Fruit fly (Drosophila melanogaster) whole organism, embryonic: ENCODE results near the gene Tim8.

Experiments
- CG10209 ChIP-seq: fragments of 200-800 bp; sonication (Bioruptor generic); optimal IDR thresholded peaks from 3 replicates; lab custom pipeline; 2017; ENCODE audit warnings: missing biosample characterization, mild to moderate bottlenecking, missing genetic modification characterization, missing genetic modification reagents
- CG10267 ChIP-seq: fragments of 200-800 bp; sonication (Bioruptor generic); optimal IDR thresholded peaks from 2 replicates; lab custom pipeline; 2018; ENCODE audit warnings: missing biosample characterization, mild to moderate bottlenecking, missing genetic modification characterization, moderate library complexity
- CG10543 ChIP-seq: fragments of 200-800 bp; sonication (Bioruptor generic); optimal IDR thresholded peaks from 3 replicates; lab custom pipeline; 2017; ENCODE audit warnings: missing biosample characterization, mild to moderate bottlenecking, missing genetic modification characterization, moderate library complexity
- CG10654 ChIP-seq: fragments of 200-800 bp; sonication (Bioruptor generic); optimal IDR thresholded peaks from 2 replicates; lab custom pipeline; 2016; ENCODE audit warnings: missing biosample characterization, missing genetic modification characterization
- CG12769 ChIP-seq: fragments of 200-800 bp; sonication (Bioruptor generic); optimal IDR thresholded peaks from 2 replicates; lab custom pipeline; 2019; ENCODE audit warnings: missing biosample characterization, mild to moderate bottlenecking, missing genetic modification characterization, moderate library complexity
- CG14050 ChIP-seq: fragments of 200-800 bp; sonication (Bioruptor generic); IDR thresholded peaks from 3 replicates; pipeline ENCODE4 v1.3.6; 2022; ENCODE audit warnings: missing biosample characterization, missing genetic modification characterization
- CG15479 ChIP-seq: fragments of 200-800 bp; sonication (Bioruptor generic); optimal IDR thresholded peaks from 3 replicates; lab custom pipeline; 2019; ENCODE audit warnings: missing biosample characterization, mild to moderate bottlenecking, missing genetic modification characterization, moderate library complexity
- CG15696 ChIP-seq: fragments of 200-800 bp; sonication (Bioruptor generic); optimal IDR thresholded peaks from 2 replicates; lab custom pipeline; 2019; ENCODE audit warnings: missing biosample characterization, mild to moderate bottlenecking, missing genetic modification characterization, moderate library complexity
- CG1602 ChIP-seq: fragments of 200-800 bp; sonication (Bioruptor generic); optimal IDR thresholded peaks from 3 replicates; lab custom pipeline; 2016; ENCODE audit warnings: missing biosample characterization, missing genetic modification characterization
- CG17328 ChIP-seq: fragments of 200-800 bp; sonication (Bioruptor generic); IDR thresholded peaks from 2 replicates; pipeline ENCODE4 v1.3.6; 2022; ENCODE audit warnings: missing biosample characterization, missing genetic modification characterization
- CG17359 ChIP-seq: fragments of 200-800 bp; sonication (Bioruptor generic); optimal IDR thresholded peaks from 3 replicates; lab custom pipeline; 2018; ENCODE audit warnings: missing biosample characterization, mild to moderate bottlenecking, missing genetic modification characterization, moderate library complexity
- CG18476 ChIP-seq: fragments of 200-800 bp; sonication (Bioruptor generic); optimal IDR thresholded peaks from 2 replicates; lab custom pipeline; 2016; ENCODE audit warnings: missing biosample characterization, mild to moderate bottlenecking, missing genetic modification characterization
- CG18599 ChIP-seq: fragments of 200-800 bp; sonication (Bioruptor generic); optimal IDR thresholded peaks from 3 replicates; lab custom pipeline; 2017; ENCODE audit warnings: missing biosample characterization, missing genetic modification characterization, mild to moderate bottlenecking, moderate library complexity, missing genetic modification reagents
- CG7839 ChIP-seq: fragments of 200-800 bp; sonication (Bioruptor generic); optimal IDR thresholded peaks from 3 replicates; lab custom pipeline; 2018; ENCODE audit warnings: missing biosample characterization, mild to moderate bottlenecking, missing genetic modification characterization, moderate library complexity
- CG7987 ChIP-seq: fragments of 200-800 bp; sonication (Bioruptor generic); optimal IDR thresholded peaks from 2 replicates; lab custom pipeline; 2018; ENCODE audit warnings: missing biosample characterization, mild to moderate bottlenecking, missing genetic modification characterization, moderate library complexity
- CG8089 ChIP-seq: fragments of 200-800 bp; sonication (Bioruptor generic); optimal IDR thresholded peaks from 3 replicates; lab custom pipeline; 2016; ENCODE audit warnings: missing biosample characterization, missing genetic modification characterization
- CG8478 ChIP-seq: fragments of >200 bp; optimal IDR thresholded peaks from 2 replicates; lab custom pipeline; 2018
- CG9797 ChIP-seq: fragments of 200-800 bp; sonication (Bioruptor generic); optimal IDR thresholded peaks from 3 replicates; lab custom pipeline; 2018; ENCODE audit warnings: missing biosample characterization, mild to moderate bottlenecking, missing genetic modification characterization
- CG9932 ChIP-seq: fragments of 200-800 bp; sonication (Bioruptor generic); IDR thresholded peaks from 2 replicates; pipeline ENCODE4 v1.3.6; 2022; ENCODE audit warnings: missing biosample characterization, missing genetic modification characterization
- Camta ChIP-seq: fragments of 200-800 bp; sonication (Bioruptor generic); optimal IDR thresholded peaks from 2 replicates; lab custom pipeline; 2016; ENCODE audit warnings: missing biosample characterization, missing genetic modification characterization
- D ChIP-seq, 2 experiments: fragments of 200-800 bp in 1 of 2; fragments of >200 bp in 1 of 2; sonication (Bioruptor generic) in 1 of 2; optimal IDR thresholded peaks; 2 replicates in 1 of 2; 3 replicates in 1 of 2; lab custom pipeline; 2017; ENCODE audit warnings: mild to moderate bottlenecking in 1 of 2, missing biosample characterization in 1 of 2, missing genetic modification characterization in 1 of 2, missing genetic modification reagents in 1 of 2
- Dbx ChIP-seq: fragments of 200-800 bp; sonication (Bioruptor generic); IDR thresholded peaks from 3 replicates; pipeline ENCODE4 v1.3.6; 2022; ENCODE audit warnings: missing biosample characterization, missing genetic modification characterization
- Jarid2 ChIP-seq: fragments of 200-800 bp; sonication (Bioruptor generic); optimal IDR thresholded peaks from 3 replicates; lab custom pipeline; 2017; ENCODE audit warnings: mild to moderate bottlenecking, missing biosample characterization, missing genetic modification reagents, missing genetic modification characterization
- Med ChIP-seq: fragments of 200-800 bp; sonication (Bioruptor generic); peaks from one replicate; lab custom pipeline; 2016; ENCODE audit warnings: missing biosample characterization, missing genetic modification characterization, mild to moderate bottlenecking, inconsistent platforms, moderate library complexity
- Oli ChIP-seq: fragments of 200-800 bp; sonication (Bioruptor generic); optimal IDR thresholded peaks from 2 replicates; lab custom pipeline; 2018; ENCODE audit warnings: missing biosample characterization, mild to moderate bottlenecking, missing genetic modification characterization, moderate library complexity
- Optix ChIP-seq: fragments of 200-800 bp; sonication (Bioruptor generic); IDR thresholded peaks from 3 replicates; pipeline ENCODE4 v1.3.6; 2022; ENCODE audit warnings: missing biosample characterization, missing genetic modification characterization
- Sin3A ChIP-seq: fragments of >200 bp; optimal IDR thresholded peaks from 2 replicates; lab custom pipeline; 2018
- Sox100B ChIP-seq: fragments of 200-800 bp; sonication (Bioruptor generic); optimal IDR thresholded peaks from 3 replicates; lab custom pipeline; 2018; ENCODE audit warnings: missing biosample characterization, mild to moderate bottlenecking, missing genetic modification characterization
- Tbp ChIP-seq: fragments of >200 bp; optimal IDR thresholded peaks from 2 replicates; lab custom pipeline; 2018; ENCODE audit warnings: missing biosample characterization, missing genetic modification characterization
- Xbp1 ChIP-seq: fragments of 200-800 bp; sonication (Bioruptor generic); optimal IDR thresholded peaks from 3 replicates; lab custom pipeline; 2016; ENCODE audit warnings: missing biosample characterization, mild to moderate bottlenecking, missing genetic modification characterization
- ap ChIP-seq: fragments of 200-800 bp; sonication (Bioruptor generic); IDR thresholded peaks from 2 replicates; pipeline ENCODE4 v1.3.6; 2022; ENCODE audit warnings: missing biosample characterization, missing genetic modification characterization
- ash1 ChIP-seq: fragments of 200-800 bp; sonication (Bioruptor generic); optimal IDR thresholded peaks from 2 replicates; lab custom pipeline; 2018; ENCODE audit warnings: missing biosample characterization, mild to moderate bottlenecking, missing genetic modification characterization
- ato ChIP-seq: fragments of 200-800 bp; sonication (Bioruptor generic); IDR thresholded peaks from 2 replicates; pipeline ENCODE4 v1.3.6; 2022; ENCODE audit warnings: missing biosample characterization, missing genetic modification characterization; ENCODE audit not compliant: partially characterized antibody
- br ChIP-seq: fragments of >200 bp; optimal IDR thresholded peaks from 2 replicates; lab custom pipeline; 2017
- crc ChIP-seq: fragments of 200-800 bp; sonication (Bioruptor generic); optimal IDR thresholded peaks from 2 replicates; lab custom pipeline; 2016; ENCODE audit warnings: missing biosample characterization, missing genetic modification characterization
- dysf ChIP-seq: fragments of 200-800 bp; sonication (Bioruptor generic); IDR thresholded peaks from 3 replicates; pipeline ENCODE4 v1.3.6; 2022; ENCODE audit warnings: missing biosample characterization, missing genetic modification characterization
- ewg ChIP-seq: fragments of 200-800 bp; sonication (Bioruptor generic); optimal IDR thresholded peaks from 3 replicates; lab custom pipeline; 2017; ENCODE audit warnings: mild to moderate bottlenecking, missing biosample characterization, missing genetic modification reagents, missing genetic modification characterization
- gcm ChIP-seq: fragments of 200-800 bp; sonication (Bioruptor generic); optimal IDR thresholded peaks from 2 replicates; lab custom pipeline; 2019; ENCODE audit warnings: missing biosample characterization, mild to moderate bottlenecking, missing genetic modification characterization, moderate library complexity
- grau ChIP-seq: fragments of 200-800 bp; optimal IDR thresholded peaks from 3 replicates; lab custom pipeline; 2019; ENCODE audit warnings: missing biosample characterization, mild to moderate bottlenecking, missing genetic modification characterization, moderate library complexity
- hb ChIP-seq: fragments of 200-800 bp; sonication (Bioruptor generic); IDR thresholded peaks from 3 replicates; pipeline ENCODE4 v1.3.6; 2022; ENCODE audit warnings: missing biosample characterization, missing genetic modification characterization; ENCODE audit not compliant: partially characterized antibody
- her ChIP-seq: fragments of 200-800 bp; sonication (Bioruptor generic); optimal IDR thresholded peaks from 2 replicates; lab custom pipeline; 2016; ENCODE audit warnings: missing biosample characterization, missing genetic modification characterization
- ind ChIP-seq: fragments of 200-800 bp; sonication (Bioruptor generic); optimal IDR thresholded peaks from 3 replicates; lab custom pipeline; 2016; ENCODE audit warnings: missing biosample characterization, missing genetic modification characterization
- jigr1 ChIP-seq: fragments of 200-800 bp; sonication (Bioruptor generic); IDR thresholded peaks from 3 replicates; pipeline ENCODE4 v1.3.6; 2022; ENCODE audit warnings: missing biosample characterization, missing genetic modification characterization
- klu ChIP-seq: fragments of 200-800 bp; sonication (Bioruptor generic); IDR thresholded peaks from 2 replicates; pipeline ENCODE4 v1.3.6; 2022; ENCODE audit warnings: missing biosample characterization, missing genetic modification characterization
- lmd ChIP-seq: fragments of 200-800 bp; sonication (Bioruptor generic); IDR thresholded peaks from 2 replicates; pipeline ENCODE4 v1.3.6; 2022; ENCODE audit warnings: missing biosample characterization, missing genetic modification characterization
- oc ChIP-seq: fragments of 200-800 bp; sonication (Bioruptor generic); optimal IDR thresholded peaks from 2 replicates; lab custom pipeline; 2018; ENCODE audit warnings: missing biosample characterization, mild to moderate bottlenecking, missing genetic modification characterization, moderate library complexity
- otp ChIP-seq: fragments of 200-800 bp; sonication (Bioruptor generic); IDR thresholded peaks from 3 replicates; pipeline ENCODE4, ENCODE4 v1.3.6; 2022; ENCODE audit warnings: missing biosample characterization, missing genetic modification characterization
- seq ChIP-seq: fragments of 200-800 bp; sonication (Bioruptor generic); IDR thresholded peaks from 2 replicates; pipeline ENCODE4 v1.3.6; 2022; ENCODE audit warnings: missing biosample characterization, missing genetic modification characterization
- sna ChIP-seq: fragments of 200-800 bp; sonication (Bioruptor generic); IDR thresholded peaks from 2 replicates; pipeline ENCODE4 v1.3.6; 2022; ENCODE audit warnings: missing biosample characterization, missing genetic modification characterization; ENCODE audit not compliant: partially characterized antibody
- so ChIP-seq: fragments of 200-800 bp; sonication (Bioruptor generic); IDR thresholded peaks from 3 replicates; pipeline ENCODE4 v1.3.6; 2022; ENCODE audit warnings: missing biosample characterization, missing genetic modification characterization
- stc ChIP-seq: fragments of 200-800 bp; sonication (Bioruptor generic); IDR thresholded peaks from 2 replicates; pipeline ENCODE4 v1.3.6; 2022; ENCODE audit warnings: missing biosample characterization, missing genetic modification characterization
- tx ChIP-seq: fragments of 200-800 bp; sonication (Bioruptor generic); optimal IDR thresholded peaks from 2 replicates; lab custom pipeline; 2016; ENCODE audit warnings: missing biosample characterization, missing genetic modification characterization
- wdn ChIP-seq: fragments of 200-800 bp; sonication (Bioruptor generic); IDR thresholded peaks from 2 replicates; pipeline ENCODE4 v1.3.6; 2022; ENCODE audit warnings: missing biosample characterization, missing genetic modification characterization

The Tim8 gene

DNA sequence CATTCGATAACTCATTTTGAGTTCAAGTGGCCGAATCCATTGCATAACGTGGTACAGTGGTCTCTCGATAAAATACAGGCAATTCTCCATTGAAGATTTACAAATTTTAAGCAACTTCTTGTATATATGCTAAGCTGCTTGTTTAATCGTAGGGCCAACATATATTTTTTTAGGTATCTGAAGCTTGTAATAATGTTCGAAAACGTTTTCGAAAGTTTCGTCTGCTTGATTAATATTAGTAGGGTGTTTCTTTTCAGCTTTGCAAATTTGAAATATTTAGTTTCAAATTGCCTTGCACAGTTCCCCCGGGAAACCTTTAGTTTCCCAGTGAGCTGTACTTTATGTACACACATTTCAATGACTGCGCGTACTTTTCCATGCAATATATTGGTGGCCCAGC, 11.5 kb downstream of the Tim8 start (continued):
- TF ChIP-seq CG12769 (no peak), ewg (GFP tag; lab: Kevin White, UChicago) (no peak), wdn (no peak), CG10267 (tag; lab: Kevin White, UChicago) (no peak), ash1 (GFP tag; lab: Kevin White, UChicago) (no peak), so (GFP tag; lab: Robert Waterston, UW) (no peak), CG18476 (GFP tag; lab: Kevin White, UChicago) (no peak), CG17359 (tag; lab: Kevin White, UChicago) (peak; percentile 27), CG10654 (GFP tag; lab: Kevin White, UChicago) (no peak), crc (GFP tag; lab: Kevin White, UChicago) (no peak), otp (GFP tag; lab: Robert Waterston, UW) (no peak), Med (GFP tag; lab: Kevin White, UChicago) (peak; percentile 45), D (optimal IDR thresholded peaks at IDR 0.05; lab: Kevin White, UChicago) (no peak), D (GFP tag; optimal IDR thresholded peaks at IDR 0.05; lab: Kevin White, UChicago) (no peak), her (no peak), klu (no peak), CG18599 (GFP tag; lab: Kevin White, UChicago) (no peak), CG7987 (GFP tag; lab: Kevin White, UChicago) (no peak), sna (GFP tag; lab: Robert Waterston, UW) (no peak), ato (no peak), CG14050 (no peak), Dbx (no peak), Jarid2 (GFP tag; lab: Kevin White, UChicago) (no peak), CG15696 (tag; lab: Kevin White, UChicago) (no peak), dysf (GFP tag; lab: Robert Waterston, UW) (no peak), oc (tag; lab: Kevin White, UChicago) (no peak), CG10543 (GFP tag; lab: Kevin White, UChicago) (no peak), CG8089 (GFP tag; lab: Kevin White, UChicago) (no peak), CG15479 (no peak), CG7839 (peak; percentile 34), Sox100B (GFP tag; lab: Kevin White, UChicago) (no peak), jigr1 (GFP tag; lab: Robert Waterston, UW) (no peak), CG9797 (no peak), Tbp (GFP tag; lab: Kevin White, UChicago) (no peak), br (no peak), grau (peak; percentile 61), Sin3A (lab: Kevin White, UChicago) (no peak), CG9932 (GFP tag; lab: Robert Waterston, UW) (no peak), hb (GFP tag; lab: Robert Waterston, UW) (no peak), stc (GFP tag; lab: Robert Waterston, UW) (no peak), CG17328 (GFP tag; lab: Robert Waterston, UW) (no peak), Camta (GFP tag; lab: Kevin White, UChicago) (no peak), seq (no peak), Xbp1 (no peak), lmd (GFP tag; lab: Robert Waterston, UW) (0 out of 2 replicates have a peak, but pooled peaks have one; percentile 17), ap (no peak), gcm (GFP tag; lab: Kevin White, UChicago) (no peak), Oli (tag; lab: Kevin White, UChicago) (peak; percentile 40), CG8478 (lab: Kevin White, UChicago) (no peak), CG1602 (GFP tag; lab: Kevin White, UChicago) (no peak), ind (peak; percentile 16), tx (GFP tag; lab: Kevin White, UChicago) (no peak), CG10209 (GFP tag; lab: Kevin White, UChicago) (no peak), Optix (GFP tag; lab: Robert Waterston, UW) (no peak)
